Worm (Caenorhabditis elegans): ENCODE measurements around the gene sprr-1.
A peak's percentile ranks its signal among the peaks of the same experiment; 100 is the strongest.

Gene sprr-1

DNA sequence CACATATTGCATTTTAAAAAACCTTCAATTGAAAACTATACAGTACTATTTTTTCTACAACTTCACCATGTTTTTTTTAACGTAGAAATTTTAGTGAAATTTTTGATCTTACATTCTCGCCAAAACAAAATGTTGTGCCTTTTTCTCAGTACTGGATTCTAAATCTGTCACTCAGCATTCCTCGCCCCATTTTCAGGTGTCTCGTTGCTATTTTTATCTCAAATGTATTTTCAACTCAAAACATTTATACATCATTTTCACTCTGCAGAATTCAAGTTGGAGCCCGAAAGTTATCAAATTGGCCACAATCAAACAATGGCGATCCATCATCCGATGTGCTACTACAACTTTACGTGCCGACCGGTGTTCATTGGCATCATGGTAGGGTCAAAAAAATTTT lies at the start of gene sprr-1:
Gene sprr-1 (plus strand): TSS at position 269 of the 400 bp plus-strand sequence.
- TF ChIP-seq C16A3.4 (tag; optimal IDR thresholded peaks at IDR 0.05) (no peak), unc-62 (GFP tag; optimal IDR thresholded peaks at IDR 0.05) (no peak), grh-1 (GFP tag; IDR thresholded peaks at IDR 0.05) (no peak), hlh-17 (GFP tag; optimal IDR thresholded peaks at IDR 0.05; ENCODE audit: borderline replicate concordance) (no peak), pax-3 (tag; optimal IDR thresholded peaks at IDR 0.05) (no peak)

DNA sequence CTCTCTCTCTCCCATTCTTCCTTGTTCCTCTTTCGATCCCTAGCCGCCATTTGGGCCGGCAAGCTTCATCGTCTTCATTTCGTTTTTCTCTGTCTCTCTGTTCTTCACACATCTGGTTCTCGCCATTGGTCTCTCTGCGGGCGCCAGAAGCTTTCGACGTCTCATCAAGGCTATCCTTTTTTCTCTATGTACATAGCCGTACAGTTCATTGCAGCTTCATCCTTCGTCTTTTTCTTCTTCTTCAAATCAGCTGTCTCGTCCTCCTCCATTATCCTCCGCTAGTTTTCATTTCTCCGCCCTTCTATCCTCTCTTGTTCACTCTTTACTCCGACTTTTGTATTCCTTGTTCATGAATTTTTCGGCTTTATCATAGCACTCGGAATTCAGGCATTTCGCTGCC lies 45.4 kb upstream of the sprr-1 start, which contains the start of gene F39D8.3:
Gene F39D8.3 (plus strand): TSS at position 301 of the 400 bp plus-strand sequence.
- TF ChIP-seq blmp-1 (tag; optimal IDR thresholded peaks at IDR 0.05) (peak; percentile 25), sox-4 (tag; optimal IDR thresholded peaks at IDR 0.05) (no peak)

DNA sequence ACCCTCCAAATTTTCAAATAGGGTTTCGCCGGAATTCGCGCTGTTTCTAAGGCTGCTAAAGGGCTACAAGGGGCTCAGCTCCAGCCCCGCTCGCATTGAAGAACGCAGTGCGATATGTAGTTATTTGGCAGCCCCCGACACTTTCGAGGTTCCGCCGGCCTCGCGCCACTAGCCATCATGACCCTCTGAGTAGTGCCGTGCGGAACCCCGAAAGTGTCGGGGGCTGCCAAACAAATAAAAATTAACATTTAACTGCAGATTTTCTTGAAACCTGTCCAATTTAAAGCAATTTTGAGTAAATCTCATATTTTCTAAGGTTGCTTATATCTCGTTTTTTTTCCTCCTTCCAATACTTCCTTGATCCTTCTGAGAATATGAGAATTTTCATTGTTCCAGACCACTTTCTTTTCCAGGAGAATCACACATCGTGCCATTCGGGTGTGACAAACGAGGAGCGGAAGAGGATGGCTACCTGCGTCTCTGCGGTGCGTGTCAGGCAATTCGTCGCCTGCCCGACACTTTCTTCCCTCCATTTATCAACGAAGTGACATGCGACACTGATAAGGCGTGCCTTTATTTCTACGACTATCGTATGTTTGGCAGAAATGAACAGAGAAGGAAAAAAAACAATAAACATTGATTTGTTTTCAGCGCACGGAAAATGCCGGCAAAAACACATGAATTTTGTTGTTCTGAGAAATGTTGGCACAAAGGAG lies 42.2 kb upstream of the sprr-1 start:
- TF ChIP-seq pag-3 (tag; optimal IDR thresholded peaks at IDR 0.05; ENCODE audit: borderline replicate concordance, insufficient read depth): peak; percentile 18
- no peak for TF ChIP-seq Y116A8C.19 (tag; optimal IDR thresholded peaks at IDR 0.05; ENCODE audit: borderline replicate concordance)
- no peak for TF ChIP-seq jun-1 (tag; optimal IDR thresholded peaks at IDR 0.05)
- TF ChIP-seq skn-1 (tag; optimal IDR thresholded peaks at IDR 0.05): no peak
- TF ChIP-seq elt-3 (tag; optimal IDR thresholded peaks at IDR 0.05): peak in 2 of 6 experiments; percentile 17 to 25
- TF ChIP-seq nhr-11 (tag; optimal IDR thresholded peaks at IDR 0.05): no peak
- TF ChIP-seq ceh-63 (GFP tag; optimal IDR thresholded peaks at IDR 0.05): no peak
- TF ChIP-seq unc-30 (tag; optimal IDR thresholded peaks at IDR 0.05): no peak
- TF ChIP-seq lin-14 (GFP tag; optimal IDR thresholded peaks at IDR 0.05): peak; percentile 66
- TF ChIP-seq ceh-8 (GFP tag; optimal IDR thresholded peaks at IDR 0.05): no peak
- TF ChIP-seq ztf-4 (tag; optimal IDR thresholded peaks at IDR 0.05): no peak
- TF ChIP-seq pqm-1 (tag; optimal IDR thresholded peaks at IDR 0.05): no peak
- peak in 1 of 2 experiments; percentile 55 for TF ChIP-seq lin-35 (GFP tag; optimal IDR thresholded peaks at IDR 0.05)
- peak; percentile 20 for TF ChIP-seq nhr-20 (tag; optimal IDR thresholded peaks at IDR 0.05)
- no peak for TF ChIP-seq nhr-90 (tag; optimal IDR thresholded peaks at IDR 0.05; ENCODE audit: poor library complexity)
- TF ChIP-seq blmp-1 (tag; optimal IDR thresholded peaks at IDR 0.05): peak; percentile 49
- TF ChIP-seq tlp-1 (tag; optimal IDR thresholded peaks at IDR 0.05): no peak
- no peak for TF ChIP-seq vab-15 (tag; optimal IDR thresholded peaks at IDR 0.05)
- TF ChIP-seq F16B12.6 (tag; optimal IDR thresholded peaks at IDR 0.05): no peak
- no peak for TF ChIP-seq zip-4 (GFP tag; optimal IDR thresholded peaks at IDR 0.05)
- peak in 1 of 2 experiments; percentile 31 for TF ChIP-seq mdl-1 (tag; optimal IDR thresholded peaks at IDR 0.05)
- TF ChIP-seq elt-2 (tag; optimal IDR thresholded peaks at IDR 0.05): peak; percentile 79
- no peak for TF ChIP-seq unc-98 (GFP tag; IDR thresholded peaks at IDR 0.05)
- TF ChIP-seq lsy-2 (tag; optimal IDR thresholded peaks at IDR 0.05): no peak

DNA sequence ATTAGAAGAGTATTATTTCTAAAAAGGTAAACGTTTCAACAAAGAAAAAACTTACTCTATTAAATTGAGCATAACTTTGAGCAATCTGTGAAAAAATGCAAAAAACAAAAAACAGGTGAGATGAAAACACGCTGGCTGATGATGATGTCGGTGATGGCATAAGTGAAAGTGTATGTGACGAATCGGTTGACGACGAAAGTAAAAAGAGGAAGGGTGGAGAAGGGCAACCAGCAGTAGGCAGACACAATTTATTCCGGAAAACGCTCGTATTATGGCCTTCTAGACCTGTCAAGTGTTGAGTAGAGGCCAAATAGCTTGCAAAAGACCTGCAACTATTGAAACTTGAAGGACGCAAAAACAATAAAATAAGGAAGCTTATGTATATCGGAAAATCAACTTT lies 38.2 kb upstream of the sprr-1 start, which contains the start of gene nas-13:
Gene nas-13 (minus strand): TSS at position 323 of the 400 bp plus-strand sequence.
- peak; percentile 86 for TF ChIP-seq blmp-1 (tag; optimal IDR thresholded peaks at IDR 0.05)
- TF ChIP-seq nhr-11 (tag; optimal IDR thresholded peaks at IDR 0.05): no peak

DNA sequence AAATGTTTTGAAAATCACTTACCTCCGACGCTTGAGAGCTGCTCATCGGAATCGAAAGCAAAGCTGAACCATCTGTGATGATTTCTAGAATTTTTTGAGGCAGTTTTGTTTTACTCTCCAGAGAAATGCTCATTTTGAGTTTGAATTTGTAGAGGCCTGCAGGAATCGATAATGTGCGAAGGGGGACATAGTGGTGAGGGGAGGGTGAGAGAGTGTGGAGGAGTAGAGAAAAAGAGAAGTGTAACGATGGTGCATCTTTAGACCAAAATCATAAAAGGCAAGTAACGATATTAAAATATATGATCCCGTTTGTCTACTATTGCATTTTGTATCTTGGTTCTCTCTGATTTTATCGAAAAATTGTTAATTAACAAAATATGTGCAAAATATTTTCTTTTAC lies 35.1 kb upstream of the sprr-1 start, which contains the start of gene blos-8:
Gene blos-8 (minus strand): TSS at position 216 of the 400 bp plus-strand sequence.
- TF ChIP-seq snu-23 (GFP tag; optimal IDR thresholded peaks at IDR 0.05): no peak
- no peak for TF ChIP-seq ama-1 (optimal IDR thresholded peaks at IDR 0.05)
- no peak for TF ChIP-seq lin-35 (GFP tag; optimal IDR thresholded peaks at IDR 0.05)
- no peak for TF ChIP-seq fkh-4 (tag; optimal IDR thresholded peaks at IDR 0.05; ENCODE audit: borderline replicate concordance)
- TF ChIP-seq ceh-8 (GFP tag; optimal IDR thresholded peaks at IDR 0.05): no peak
- no peak for TF ChIP-seq dsc-1 (tag; optimal IDR thresholded peaks at IDR 0.05)
- TF ChIP-seq nhr-19 (GFP tag; conservative IDR thresholded peaks at IDR 0.05): no peak
- TF ChIP-seq xbp-1 (tag; optimal IDR thresholded peaks at IDR 0.05): no peak

Data from whole organism, L1 larva.